Worm (Caenorhabditis elegans): ENCODE data around the gene F54D5.4.

Gene F54D5.4

DNA sequence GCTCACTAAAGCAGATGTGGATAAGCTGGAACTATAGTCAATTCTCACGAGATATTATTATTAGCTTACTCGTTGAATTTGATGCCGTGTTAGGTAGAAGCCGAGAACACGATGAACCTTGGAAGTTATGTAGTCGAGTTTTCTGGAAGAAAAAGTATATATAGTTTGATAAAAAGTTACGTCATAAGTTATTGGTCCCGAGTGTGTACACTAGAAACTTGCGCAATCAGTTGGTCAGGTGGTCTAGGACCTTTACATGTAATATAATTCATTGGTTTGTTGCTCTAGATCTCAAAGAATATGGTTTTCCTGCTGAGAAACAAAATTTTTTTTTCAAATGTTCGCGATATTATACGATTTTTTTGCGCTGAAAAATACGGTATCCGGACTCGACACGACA, 33.7 kb upstream of the F54D5.4 start:
- TF ChIP-seq elt-2 (tag; optimal IDR thresholded peaks at IDR 0.05) (peak; percentile 43), unc-55 (GFP tag; optimal IDR thresholded peaks at IDR 0.05) (no peak)

DNA sequence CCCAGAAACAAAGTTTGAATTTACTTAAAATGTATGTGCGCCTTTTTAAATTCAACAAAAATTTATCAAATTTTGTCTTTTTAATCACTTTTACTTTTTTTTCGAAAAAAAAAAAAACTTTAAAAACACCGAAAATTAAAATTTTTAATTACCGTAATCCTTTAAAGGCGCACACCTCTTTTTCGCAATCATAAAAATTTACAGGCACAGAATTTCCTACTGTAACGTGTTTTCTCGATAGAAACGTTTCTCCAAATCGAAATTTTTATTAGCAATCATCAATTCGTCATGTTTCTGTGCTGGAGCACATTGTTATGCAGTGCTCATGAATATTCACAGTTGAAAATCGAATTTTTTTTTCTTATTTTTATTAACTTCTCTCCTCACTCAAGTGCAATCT, 33.1 kb upstream of the F54D5.4 start:
- TF ChIP-seq madf-2 (tag; optimal IDR thresholded peaks at IDR 0.05), result no peak
- TF ChIP-seq ceh-19 (GFP tag; optimal IDR thresholded peaks at IDR 0.05), result no peak
- no peak for TF ChIP-seq hlh-15 (tag; optimal IDR thresholded peaks at IDR 0.05)
- TF ChIP-seq hlh-13 (GFP tag; optimal IDR thresholded peaks at IDR 0.05), result no peak
- no peak for TF ChIP-seq npax-4 (tag; optimal IDR thresholded peaks at IDR 0.05)

DNA sequence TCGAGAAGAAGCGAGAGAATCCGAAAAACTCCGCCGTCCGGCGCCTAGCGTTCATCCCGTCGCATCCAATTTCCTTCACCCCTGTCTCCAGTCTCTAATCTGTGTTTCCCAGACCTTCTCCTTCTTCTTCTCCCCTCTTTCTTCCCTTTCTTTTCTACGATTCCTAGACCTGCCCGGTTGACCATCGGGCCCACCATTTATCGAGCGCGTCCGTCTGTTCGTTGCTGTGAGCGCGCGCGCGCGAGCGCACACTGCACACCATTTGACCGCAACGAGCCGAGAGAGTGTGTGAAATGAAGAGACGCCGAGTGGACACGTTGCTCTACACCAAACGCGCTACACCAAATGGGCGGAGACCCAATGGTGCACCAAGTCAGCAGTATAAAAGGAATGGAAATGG, 32.5 kb upstream of the F54D5.4 start:
- TF ChIP-seq ztf-16 (tag; optimal IDR thresholded peaks at IDR 0.05) (no peak), eyg-1 (tag; optimal IDR thresholded peaks at IDR 0.05) (peak; percentile 60), hlh-6 (tag; optimal IDR thresholded peaks at IDR 0.05) (no peak), pax-1 (tag; optimal IDR thresholded peaks at IDR 0.05) (peak; percentile 28), rnt-1 (tag; optimal IDR thresholded peaks at IDR 0.05) (peak; percentile 49), pag-3 (tag; optimal IDR thresholded peaks at IDR 0.05; ENCODE audit: borderline replicate concordance) (no peak), syd-9 (tag; optimal IDR thresholded peaks at IDR 0.05) (peak; percentile 32), ceh-31 (tag; optimal IDR thresholded peaks at IDR 0.05) (peak; percentile 66), ceh-14 (tag; optimal IDR thresholded peaks at IDR 0.05) (peak; percentile 16), lim-6 (tag; optimal IDR thresholded peaks at IDR 0.05) (no peak), hlh-30 (tag; optimal IDR thresholded peaks at IDR 0.05; ENCODE audit: insufficient read depth) (peak; percentile 80), ceh-6 (GFP tag; optimal IDR thresholded peaks at IDR 0.05) (peak; percentile 17), ceh-48 (tag; optimal IDR thresholded peaks at IDR 0.05) (peak; percentile 22), elt-4 (tag; optimal IDR thresholded peaks at IDR 0.05) (no peak), ceh-19 (GFP tag; optimal IDR thresholded peaks at IDR 0.05) (peak; percentile 58), ceh-2 (tag; optimal IDR thresholded peaks at IDR 0.05) (peak; percentile 31), dmd-4 (tag; optimal IDR thresholded peaks at IDR 0.05; ENCODE audit: borderline replicate concordance) (peak; percentile 41), T23F11.4 (GFP tag; optimal IDR thresholded peaks at IDR 0.05) (peak; percentile 5), tbx-2 (tag; optimal IDR thresholded peaks at IDR 0.05) (peak; percentile 13), C08G9.2 (tag; optimal IDR thresholded peaks at IDR 0.05) (peak; percentile 33), nfya-1 (tag; optimal IDR thresholded peaks at IDR 0.05) (peak; percentile 45), ceh-34 (tag; optimal IDR thresholded peaks at IDR 0.05) (peak; percentile 78), ref-2 (tag; optimal IDR thresholded peaks at IDR 0.05) (peak; percentile 52)

DNA sequence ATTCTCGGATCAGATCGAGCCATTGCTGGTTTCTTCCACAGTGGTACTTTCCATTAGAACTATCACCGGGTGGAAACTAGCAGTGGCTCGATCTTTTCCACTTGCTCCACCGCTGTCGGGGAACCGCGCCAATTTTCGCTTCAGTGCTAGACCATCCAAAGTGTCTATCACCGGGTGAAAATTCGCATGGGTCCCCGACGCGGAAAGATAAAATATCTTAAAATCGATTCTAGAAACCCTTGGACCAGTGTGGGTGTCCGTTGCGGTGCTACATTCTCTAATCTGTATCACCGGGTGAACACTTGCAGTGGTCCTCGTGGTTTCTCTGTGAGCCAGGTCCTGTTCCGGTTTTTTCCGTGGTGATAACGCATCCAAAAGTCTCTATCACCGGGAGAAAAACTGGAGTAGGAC, 32.0 kb upstream of the F54D5.4 start:
- TF ChIP-seq dve-1 (tag; optimal IDR thresholded peaks at IDR 0.05), result no peak
- TF ChIP-seq hlh-8 (tag; optimal IDR thresholded peaks at IDR 0.05), result no peak
- no peak for TF ChIP-seq unc-86 (tag; optimal IDR thresholded peaks at IDR 0.05)
- no peak for TF ChIP-seq ceh-45 (GFP tag; IDR thresholded peaks at IDR 0.05)
- TF ChIP-seq hlh-13 (GFP tag; optimal IDR thresholded peaks at IDR 0.05), result no peak
- peak; percentile 96 for TF ChIP-seq ama-1 (optimal IDR thresholded peaks at IDR 0.05)
- no peak for TF ChIP-seq elt-4 (tag; optimal IDR thresholded peaks at IDR 0.05)

DNA sequence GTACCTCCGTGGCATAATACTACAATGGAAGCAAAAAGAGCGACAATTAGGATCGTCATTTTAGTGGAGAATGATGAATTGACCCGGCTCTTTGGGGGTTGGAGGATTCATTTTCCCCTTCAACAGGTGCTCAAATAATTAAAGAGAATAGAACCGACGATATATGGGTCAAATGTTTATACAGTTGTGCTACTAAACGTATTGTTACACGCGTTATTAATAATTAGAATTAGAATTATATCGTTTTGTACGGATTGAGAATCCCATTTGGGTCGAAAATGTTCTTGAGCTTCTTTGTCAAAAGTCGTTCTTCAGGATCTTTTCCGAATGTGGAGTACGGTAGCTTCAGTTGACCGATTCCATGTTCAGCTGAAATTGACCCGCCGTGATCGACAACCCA, 30.9 kb upstream of the F54D5.4 start, which contains the start of gene Y62F5A.9:
TSS of gene Y62F5A.9 (minus strand) at position 101 of the 400 bp plus-strand sequence.
- TF ChIP-seq nfya-1 (tag; optimal IDR thresholded peaks at IDR 0.05), result no peak
- no peak for TF ChIP-seq unc-55 (GFP tag; optimal IDR thresholded peaks at IDR 0.05)
- TF ChIP-seq gmeb-2 (tag; optimal IDR thresholded peaks at IDR 0.05), result no peak
- no peak for TF ChIP-seq ama-1 (optimal IDR thresholded peaks at IDR 0.05)
- TF ChIP-seq ceh-45 (GFP tag; IDR thresholded peaks at IDR 0.05), result no peak
- no peak for TF ChIP-seq ceh-24 (tag; optimal IDR thresholded peaks at IDR 0.05)
- no peak for TF ChIP-seq hlh-30 (tag; optimal IDR thresholded peaks at IDR 0.05; ENCODE audit: insufficient read depth)
- TF ChIP-seq K02D7.2 (tag; optimal IDR thresholded peaks at IDR 0.05), result no peak

Data from whole organism, late embryonic.